Worm (Caenorhabditis elegans) whole organism, early embryonic: ENCODE results near the gene gskl-1.

Experiments
- aly-1 ChIP-seq: sonication (generic microtip); optimal IDR thresholded peaks from 2 replicates; lab custom pipeline; 2016; ENCODE audit warnings: missing genetic modification characterization, missing compliant biosample characterization
- flt-1 ChIP-seq: fragments of 200-800 bp; sonication (Bioruptor generic); IDR thresholded peaks from 2 replicates; pipeline ENCODE4 v1.3.6; 2022; ENCODE audit warnings: missing genetic modification characterization, missing compliant biosample characterization
- hmg-4 ChIP-seq: fragments of 200-800 bp; sonication (Bioruptor generic); optimal IDR thresholded peaks from 2 replicates; lab custom pipeline; 2018; ENCODE audit warnings: mild to moderate bottlenecking, missing genetic modification characterization, missing compliant biosample characterization
- scrt-1 ChIP-seq: fragments of 200-800 bp; sonication (Bioruptor generic); IDR thresholded peaks from 2 replicates; pipeline ENCODE4 v1.3.6; 2022; ENCODE audit warnings: missing genetic modification characterization, missing compliant biosample characterization
- sea-1 ChIP-seq: fragments of 200-800 bp; sonication (Bioruptor generic); conservative IDR thresholded peaks from 2 replicates; pipeline ENCODE4 v1.3.6; 2022; ENCODE audit warnings: missing genetic modification characterization, missing compliant biosample characterization
- tra-4 ChIP-seq: sonication (generic microtip); optimal IDR thresholded peaks from 2 replicates; lab custom pipeline; 2017; ENCODE audit warnings: missing genetic modification characterization, missing compliant biosample characterization

ce11 chrII:10933948-10934722 is 13.2 kb upstream of the gskl-1 start:
- TF ChIP-seq aly-1: no peak
- TF ChIP-seq sea-1 (GFP tag; lab: Robert Waterston, UW): no peak
- no peak for TF ChIP-seq hmg-4 (GFP tag; lab: Kevin White, UChicago)
- no peak for TF ChIP-seq flt-1 (GFP tag; lab: Robert Waterston, UW)
- no peak for TF ChIP-seq scrt-1
- no peak for TF ChIP-seq tra-4 (tag; lab: Kevin White, UChicago)
